Fruit fly (Drosophila melanogaster) whole organism, wandering third instar larva: ENCODE data around the gene TbCMF46.
A peak's percentile ranks its signal among the peaks of the same experiment; 100 is the strongest.

Source experiments
- CG32264 ChIP-seq: fragments of 200-800 bp; sonication (Bioruptor generic); optimal IDR thresholded peaks from 2 replicates; lab custom pipeline; 2016; ENCODE audit warnings: missing biosample characterization, missing genetic modification characterization
- CG9705 ChIP-seq: fragments of 200-800 bp; sonication (Bioruptor generic); optimal IDR thresholded peaks from 2 replicates; lab custom pipeline; 2018; ENCODE audit warnings: missing biosample characterization, mild to moderate bottlenecking, missing genetic modification characterization
- CrebA ChIP-seq: fragments of 200-800 bp; sonication (Bioruptor generic); optimal IDR thresholded peaks from 2 replicates; lab custom pipeline; 2016; ENCODE audit warnings: missing biosample characterization, mild to moderate bottlenecking, missing genetic modification characterization, borderline replicate concordance
- Dfd ChIP-seq: fragments of >200 bp; optimal IDR thresholded peaks from 2 replicates; lab custom pipeline; 2017; ENCODE audit warnings: missing biosample characterization, missing genetic modification characterization
- Dif ChIP-seq: fragments of 200-275, 200-300 bp; sonication (Bioruptor generic); optimal IDR thresholded peaks from 2 replicates; lab custom pipeline; 2018; ENCODE audit warnings: missing biosample characterization, missing genetic modification characterization; ENCODE audit not compliant: partially characterized antibody
- GATAd ChIP-seq: sonication (Bioruptor generic); optimal IDR thresholded peaks from 2 replicates; lab custom pipeline; 2016; ENCODE audit warnings: missing biosample characterization, missing genetic modification characterization
- HLH106 ChIP-seq: fragments of 200-800 bp; optimal IDR thresholded peaks from 3 replicates; lab custom pipeline; 2019; ENCODE audit warnings: missing biosample characterization, mild to moderate bottlenecking, missing genetic modification characterization, moderate library complexity
- Hnf4 ChIP-seq: fragments of 200-800 bp; sonication (Bioruptor generic); optimal IDR thresholded peaks from 2 replicates; lab custom pipeline; 2016; ENCODE audit warnings: missing biosample characterization, mild to moderate bottlenecking, missing genetic modification characterization
- Hr78 ChIP-seq: fragments of >200 bp; optimal IDR thresholded peaks from 2 replicates; lab custom pipeline; 2017; ENCODE audit warnings: missing biosample characterization, missing genetic modification characterization
- Hr83 ChIP-seq: fragments of 200-300 bp; sonication (Bioruptor generic); optimal IDR thresholded peaks from 2 replicates; lab custom pipeline; 2016; ENCODE audit warnings: missing biosample characterization, mild to moderate bottlenecking, missing genetic modification characterization, moderate library complexity; ENCODE audit not compliant: poor library complexity, severe bottlenecking
- Jra ChIP-seq: sonication (Bioruptor generic); optimal IDR thresholded peaks from 2 replicates; lab custom pipeline; 2016; ENCODE audit warnings: missing biosample characterization, missing genetic modification characterization
- Mio ChIP-seq: sonication (Bioruptor generic); optimal IDR thresholded peaks from 2 replicates; lab custom pipeline; 2016; ENCODE audit warnings: missing biosample characterization, missing genetic modification characterization
- Myc ChIP-seq: fragments of >200 bp; optimal IDR thresholded peaks from 2 replicates; lab custom pipeline; 2017
- N ChIP-seq: fragments of >200 bp; optimal IDR thresholded peaks from 2 replicates; lab custom pipeline; 2018; ENCODE audit warnings: missing biosample characterization, missing external identifiers, missing genetic modification characterization
- OdsH ChIP-seq: fragments of 200-800 bp; sonication (Bioruptor generic); optimal IDR thresholded peaks from 2 replicates; lab custom pipeline; 2016; ENCODE audit warnings: missing biosample characterization, mild to moderate bottlenecking, missing genetic modification characterization
- Rel ChIP-seq, 2 experiments: fragments of 200-800 bp; sonication (Bioruptor generic) in 1 of 2; optimal IDR thresholded peaks; 2 replicates in 1 of 2; 3 replicates in 1 of 2; lab custom pipeline; 2016 to 2019; ENCODE audit warnings: mild to moderate bottlenecking in 2 of 2, missing biosample characterization in 2 of 2, missing genetic modification characterization in 2 of 2, moderate library complexity in 1 of 2
- Sp1 ChIP-seq: fragments of 200-800 bp; sonication (Bioruptor generic); optimal IDR thresholded peaks from 3 replicates; lab custom pipeline; 2019; ENCODE audit warnings: missing biosample characterization, mild to moderate bottlenecking, missing genetic modification characterization, moderate library complexity
- Vsx2 ChIP-seq: fragments of 200-300, 225-300 bp; sonication (Bioruptor generic); optimal IDR thresholded peaks from 2 replicates; lab custom pipeline; 2018; ENCODE audit warnings: missing biosample characterization, missing genetic modification characterization; ENCODE audit not compliant: partially characterized antibody
- br ChIP-seq: fragments of 200-800 bp; sonication (Bioruptor generic); optimal IDR thresholded peaks from 2 replicates; lab custom pipeline; 2016; ENCODE audit warnings: missing biosample characterization, missing genetic modification characterization
- brk ChIP-seq: fragments of 200-800 bp; sonication (Bioruptor generic); optimal IDR thresholded peaks from 2 replicates; lab custom pipeline; 2016; ENCODE audit warnings: missing biosample characterization, mild to moderate bottlenecking, missing genetic modification characterization
- dl ChIP-seq, 2 experiments: fragments of 175-275, 200-275 bp in 1 of 2; fragments of 200-275 bp in 1 of 2; sonication (Bioruptor generic); optimal IDR thresholded peaks; lab custom pipeline; 2018; ENCODE audit warnings: mild to moderate bottlenecking in 2 of 2, missing biosample characterization in 2 of 2, missing genetic modification characterization in 2 of 2, moderate library complexity in 2 of 2; ENCODE audit not compliant: partially characterized antibody in 2 of 2, insufficient read depth in 1 of 2
- dmrt93B ChIP-seq: fragments of 200-800 bp; sonication (Bioruptor generic); optimal IDR thresholded peaks from 2 replicates; lab custom pipeline; 2018; ENCODE audit warnings: missing biosample characterization, mild to moderate bottlenecking, missing genetic modification characterization
- dsf ChIP-seq: sonication (Bioruptor generic); optimal IDR thresholded peaks from 2 replicates; lab custom pipeline; 2016; ENCODE audit warnings: missing biosample characterization, missing genetic modification characterization, borderline replicate concordance
- ey ChIP-seq: fragments of 200-800 bp; sonication (Bioruptor generic); optimal IDR thresholded peaks from 2 replicates; lab custom pipeline; 2016; ENCODE audit warnings: missing biosample characterization, missing genetic modification characterization
- foxo ChIP-seq, 2 experiments: fragments of 200-800 bp; sonication (Bioruptor generic); optimal IDR thresholded peaks; 2 replicates in 1 of 2; 3 replicates in 1 of 2; lab custom pipeline; 2016 to 2017; ENCODE audit warnings: missing biosample characterization in 2 of 2, missing genetic modification characterization in 2 of 2
- fru ChIP-seq: fragments of 200-800 bp; sonication (Bioruptor generic); optimal IDR thresholded peaks from 3 replicates; lab custom pipeline; 2016; ENCODE audit warnings: missing biosample characterization, mild to moderate bottlenecking, missing genetic modification characterization
- h ChIP-seq: fragments of 200-800 bp; sonication (Bioruptor generic); optimal IDR thresholded peaks from 3 replicates; lab custom pipeline; 2016; ENCODE audit warnings: missing biosample characterization, mild to moderate bottlenecking, missing genetic modification characterization
- jim ChIP-seq: fragments of 175-275, 200-325 bp; sonication (Bioruptor generic); optimal IDR thresholded peaks from 2 replicates; lab custom pipeline; 2016; ENCODE audit warnings: missing biosample characterization, mild to moderate bottlenecking, missing genetic modification characterization
- lola ChIP-seq: fragments of >200 bp; optimal IDR thresholded peaks from 2 replicates; lab custom pipeline; 2017; ENCODE audit warnings: missing biosample characterization, missing genetic modification characterization
- psq ChIP-seq: fragments of 200-800 bp; sonication (Bioruptor generic); optimal IDR thresholded peaks from 3 replicates; lab custom pipeline; 2017; ENCODE audit warnings: missing biosample characterization, mild to moderate bottlenecking, missing genetic modification characterization, moderate library complexity
- rgr ChIP-seq: fragments of 200-800 bp; sonication (Bioruptor generic); optimal IDR thresholded peaks from 3 replicates; lab custom pipeline; 2016; ENCODE audit warnings: missing biosample characterization, mild to moderate bottlenecking, missing genetic modification characterization
- sage ChIP-seq: fragments of 200-800 bp; sonication (Bioruptor generic); optimal IDR thresholded peaks from 2 replicates; lab custom pipeline; 2016; ENCODE audit warnings: missing biosample characterization, mild to moderate bottlenecking, missing genetic modification characterization
- sv ChIP-seq: fragments of 200-800 bp; sonication (Bioruptor generic); optimal IDR thresholded peaks from 3 replicates; lab custom pipeline; 2016; ENCODE audit warnings: missing biosample characterization, missing genetic modification characterization
- tai ChIP-seq: sonication (Bioruptor generic); optimal IDR thresholded peaks from 2 replicates; lab custom pipeline; 2016; ENCODE audit warnings: missing biosample characterization, missing genetic modification characterization
- usp ChIP-seq: fragments of >200 bp; optimal IDR thresholded peaks from 2 replicates; lab custom pipeline; 2017; ENCODE audit warnings: missing biosample characterization, missing genetic modification characterization
- woc ChIP-seq: sonication (Bioruptor generic); optimal IDR thresholded peaks from 2 replicates; lab custom pipeline; 2016; ENCODE audit warnings: missing biosample characterization, mild to moderate bottlenecking, missing genetic modification characterization

TbCMF46 gene

DNA sequence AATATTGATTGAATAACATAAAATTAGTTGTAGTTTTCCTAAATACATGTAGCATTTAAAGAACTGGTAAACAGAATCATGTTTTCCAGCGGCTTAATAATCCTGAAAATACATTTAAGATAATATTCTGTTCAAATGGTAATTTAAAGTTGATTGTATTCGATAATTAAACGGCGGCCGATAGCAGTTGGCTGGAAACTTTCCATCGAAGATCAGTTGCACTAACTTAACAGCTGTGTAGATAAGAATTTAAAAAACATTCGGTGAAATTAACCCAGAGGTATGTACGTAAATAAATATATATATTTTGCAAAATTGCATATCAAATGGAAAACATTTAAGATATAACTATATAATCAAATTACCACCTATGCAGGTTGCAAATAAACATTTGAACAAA, 4.7 kb downstream of the TbCMF46 start, which contains the start of gene CG4594:
Gene CG4594, plus strand, starts transcription at position 212 of the 400 bp plus-strand sequence.
- no peak for TF ChIP-seq h (GFP tag; lab: Kevin White, UChicago)
- peak; percentile 41 for TF ChIP-seq sage (GFP tag; lab: Kevin White, UChicago)

DNA sequence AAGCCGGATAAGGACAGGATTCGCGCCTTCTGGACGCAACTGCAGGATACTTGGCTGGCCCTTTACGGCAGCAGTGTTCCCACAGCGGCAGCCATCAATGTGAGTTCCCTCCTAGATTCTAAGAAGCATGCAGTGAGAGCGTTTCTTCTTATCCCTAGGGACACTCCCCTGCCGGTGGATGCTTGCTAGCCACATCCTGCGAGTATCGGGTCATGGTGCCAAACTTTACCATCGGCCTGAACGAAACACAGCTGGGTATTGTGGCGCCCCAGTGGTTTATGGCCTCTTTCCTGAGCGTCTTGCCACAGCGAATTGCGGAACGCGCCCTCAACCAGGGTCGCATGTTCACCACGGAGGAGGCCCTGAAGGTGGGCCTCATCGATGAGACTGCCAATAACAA, 5.4 kb downstream of the TbCMF46 start:
- no peak for TF ChIP-seq fru (GFP tag; lab: Kevin White, UChicago)
- TF ChIP-seq Hr78 (GFP tag; lab: Kevin White, UChicago), result no peak
- TF ChIP-seq woc (GFP tag; lab: Kevin White, UChicago), result no peak
- TF ChIP-seq GATAd, result no peak
- TF ChIP-seq h (GFP tag; lab: Kevin White, UChicago), result no peak
- TF ChIP-seq dsf (GFP tag; lab: Kevin White, UChicago), result no peak
- no peak for TF ChIP-seq Jra
- no peak for TF ChIP-seq dl (GFP tag; optimal IDR thresholded peaks at IDR 0.05; lab: Kevin White, UChicago; ENCODE audit: insufficient read depth in 1 of 2, partially characterized antibody in 2 of 2)
- no peak for TF ChIP-seq OdsH (GFP tag; lab: Kevin White, UChicago)
- TF ChIP-seq Rel (GFP tag; optimal IDR thresholded peaks at IDR 0.05; lab: Kevin White, UChicago), result no peak
- no peak for TF ChIP-seq Rel (tag; optimal IDR thresholded peaks at IDR 0.05; lab: Kevin White, UChicago)
- TF ChIP-seq br, result no peak
- no peak for TF ChIP-seq Hr83 (GFP tag; lab: Kevin White, UChicago)
- no peak for TF ChIP-seq Mio (GFP tag; lab: Kevin White, UChicago)
- TF ChIP-seq lola, result no peak
- TF ChIP-seq N, result no peak
- no peak for TF ChIP-seq rgr (GFP tag; lab: Kevin White, UChicago)
- TF ChIP-seq, all 38 proteins: peak for 0

DNA sequence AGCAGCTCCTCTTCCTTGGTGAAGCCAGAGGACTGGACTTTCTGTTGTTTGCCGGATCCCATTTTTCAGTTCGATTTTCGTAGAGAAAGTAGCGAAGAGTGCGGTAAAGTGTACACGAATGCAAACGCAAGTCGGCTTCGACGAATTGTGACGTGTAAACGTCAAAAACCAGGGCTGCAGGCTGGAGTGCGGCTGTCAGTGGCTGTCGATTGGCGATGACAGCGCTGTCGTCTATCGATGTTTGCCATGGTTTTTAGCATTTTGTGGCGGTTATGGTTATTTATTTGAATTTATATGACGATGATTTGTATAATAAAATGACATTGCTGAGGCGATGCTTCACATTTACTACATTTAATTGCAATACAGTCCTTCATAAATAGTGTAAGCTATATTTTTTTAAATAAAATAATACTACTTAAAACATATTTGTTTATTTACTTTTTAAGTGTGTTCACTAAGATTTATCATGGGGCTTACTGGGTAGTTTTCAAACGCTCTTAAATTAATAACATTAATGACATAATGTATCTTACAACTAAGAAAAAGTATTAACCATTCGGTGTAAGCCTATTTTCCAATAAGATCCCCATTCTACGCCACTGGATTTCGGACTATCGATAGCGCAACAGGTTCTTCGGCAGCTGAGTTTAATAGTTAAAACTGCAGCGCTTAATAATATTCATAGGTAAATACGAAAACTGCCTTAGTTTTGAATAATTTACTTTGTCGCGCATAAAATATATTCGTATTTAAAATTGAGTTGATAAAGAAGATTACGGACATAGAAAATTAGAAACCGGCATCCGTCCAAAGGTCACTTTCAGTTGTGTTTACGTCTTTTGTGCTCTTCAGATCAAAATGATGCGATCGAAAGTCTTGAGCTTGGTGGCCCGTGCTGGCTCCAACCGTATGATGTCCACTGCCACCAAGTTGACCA, 6.4 kb downstream of the TbCMF46 start, which contains the start of the genes CG5885 and CG4598:
Gene CG5885, minus strand, starts transcription at position 311 of the 940 bp plus-strand sequence.
Gene CG4598, plus strand, starts transcription at position 599 of the 940 bp plus-strand sequence.
- peak; percentile 75 for TF ChIP-seq OdsH (GFP tag; lab: Kevin White, UChicago)
- TF ChIP-seq sage (GFP tag; lab: Kevin White, UChicago), result peak; percentile 56
- TF ChIP-seq GATAd, result no peak
- TF ChIP-seq foxo (GFP tag; optimal IDR thresholded peaks at IDR 0.05; lab: Kevin White, UChicago), result peak in 1 of 2 experiments; percentile 83
- TF ChIP-seq Dif (GFP tag; lab: Kevin White, UChicago), result peak; percentile 45
- TF ChIP-seq Hr83 (GFP tag; lab: Kevin White, UChicago), result peak; percentile 56
- peak; percentile 86 for TF ChIP-seq Hnf4 (GFP tag; lab: Kevin White, UChicago)
- TF ChIP-seq dsf (GFP tag; lab: Kevin White, UChicago), result peak; percentile 28
- TF ChIP-seq dmrt93B (GFP tag; lab: Kevin White, UChicago), result peak; percentile 19
- no peak for TF ChIP-seq Myc (lab: Kevin White, UChicago)
- TF ChIP-seq ey (GFP tag; lab: Kevin White, UChicago), result peak; percentile 57
- no peak for TF ChIP-seq brk (GFP tag; lab: Kevin White, UChicago)
- no peak for TF ChIP-seq CG32264 (GFP tag; lab: Kevin White, UChicago)
- peak; percentile 55 for TF ChIP-seq br
- TF ChIP-seq sv (GFP tag; lab: Kevin White, UChicago), result peak; percentile 47
- peak; percentile 79 for TF ChIP-seq fru (GFP tag; lab: Kevin White, UChicago)
- TF ChIP-seq usp (GFP tag; lab: Kevin White, UChicago), result no peak
- no peak for TF ChIP-seq jim (GFP tag; lab: Kevin White, UChicago)
- peak in 1 of 2 experiments; percentile 5 for TF ChIP-seq dl (GFP tag; optimal IDR thresholded peaks at IDR 0.05; lab: Kevin White, UChicago; ENCODE audit: insufficient read depth in 1 of 2, partially characterized antibody in 2 of 2)
- peak; percentile 61 for TF ChIP-seq rgr (GFP tag; lab: Kevin White, UChicago)
- peak; percentile 70 for TF ChIP-seq h (GFP tag; lab: Kevin White, UChicago)
- no peak for TF ChIP-seq tai
- TF ChIP-seq Rel (GFP tag; optimal IDR thresholded peaks at IDR 0.05; lab: Kevin White, UChicago), result no peak
- TF ChIP-seq Rel (tag; optimal IDR thresholded peaks at IDR 0.05; lab: Kevin White, UChicago), result no peak
- TF ChIP-seq N, result no peak
- TF ChIP-seq psq (GFP tag; lab: Kevin White, UChicago), result peak; percentile 61
- TF ChIP-seq Dfd (GFP tag; lab: Kevin White, UChicago), result no peak
- TF ChIP-seq Vsx2 (GFP tag; lab: Kevin White, UChicago), result no peak
- TF ChIP-seq CG9705 (GFP tag; lab: Kevin White, UChicago), result peak; percentile 31
- peak; percentile 68 for TF ChIP-seq HLH106
- peak; percentile 70 for TF ChIP-seq Jra
- peak; percentile 97 for TF ChIP-seq CrebA (GFP tag; lab: Kevin White, UChicago)
- TF ChIP-seq Sp1 (GFP tag; lab: Kevin White, UChicago), result peak; percentile 68
- peak; percentile 36 for TF ChIP-seq woc (GFP tag; lab: Kevin White, UChicago)
